Worm (Caenorhabditis elegans) whole organism, L1 larva: Measurements from ENCODE around the gene nhr-43.

Experiments
- F16B12.6 ChIP-seq: fragments of 150-350 bp; optimal IDR thresholded peaks from 2 replicates; lab custom pipeline; 2014; ENCODE audit warnings: missing biosample characterization, missing genetic modification characterization
- aha-1 ChIP-seq: fragments of 150-350 bp; optimal IDR thresholded peaks from 2 replicates; lab custom pipeline; 2014; ENCODE audit warnings: missing biosample characterization, missing genetic modification characterization
- ama-1 ChIP-seq: fragments of 150-350 bp; optimal IDR thresholded peaks from 2 replicates; lab custom pipeline; 2014
- blmp-1 ChIP-seq: fragments of 150-350 bp; optimal IDR thresholded peaks from 2 replicates; lab custom pipeline; 2014; ENCODE audit warnings: missing biosample characterization, missing genetic modification characterization
- ceh-82 ChIP-seq, 3 experiments: fragments of 150-350 bp in 1 of 3; sonication (generic microtip) in 2 of 3; optimal IDR thresholded peaks; 2 replicates each; lab custom pipeline; 2014 to 2017; ENCODE audit warnings: missing biosample characterization in 3 of 3, missing genetic modification characterization in 3 of 3
- dsc-1 ChIP-seq: sonication (generic microtip); optimal IDR thresholded peaks from 2 replicates; lab custom pipeline; 2016; ENCODE audit warnings: mild to moderate bottlenecking, missing genetic modification characterization, missing compliant biosample characterization
- efl-1 ChIP-seq, 4 experiments: fragments of 150-350 bp; optimal IDR thresholded peaks in 3 of 4; peaks in 1 of 4; 1 replicate in 1 of 4; 2 replicates in 3 of 4; lab custom pipeline; 2014; ENCODE audit warnings: missing biosample characterization in 2 of 4, missing genetic modification characterization in 2 of 4, missing genetic modification reagents in 2 of 4
- egl-13 ChIP-seq: sonication (generic microtip); optimal IDR thresholded peaks from 2 replicates; lab custom pipeline; 2016; ENCODE audit warnings: missing genotype, missing genetic modification reagents, missing genetic modification characterization, missing compliant biosample characterization
- elt-2 ChIP-seq: sonication (generic microtip); optimal IDR thresholded peaks from 2 replicates; lab custom pipeline; 2016; ENCODE audit warnings: missing genetic modification characterization, mild to moderate bottlenecking, inconsistent platforms, missing compliant biosample characterization, missing genetic modification reagents
- ets-5 ChIP-seq: fragments of 200-800 bp; sonication (Bioruptor generic); IDR thresholded peaks from 2 replicates; pipeline ENCODE4 v1.3.6; 2022; ENCODE audit warnings: missing genetic modification characterization, missing compliant biosample characterization
- fkh-8 ChIP-seq: sonication (generic microtip); optimal IDR thresholded peaks from 2 replicates; lab custom pipeline; 2016; ENCODE audit warnings: mild to moderate bottlenecking, missing genetic modification characterization, missing compliant biosample characterization
- grh-1 ChIP-seq: fragments of 200-800 bp; sonication (Bioruptor generic); IDR thresholded peaks from 2 replicates; pipeline ENCODE4 v1.3.6; 2022; ENCODE audit warnings: missing genetic modification reagents, missing genetic modification characterization, missing compliant biosample characterization
- hlh-4 ChIP-seq: sonication (generic microtip); optimal IDR thresholded peaks from 2 replicates; lab custom pipeline; 2016; ENCODE audit warnings: mild to moderate bottlenecking, missing genetic modification characterization, missing compliant biosample characterization
- irx-1 ChIP-seq: sonication (generic microtip); optimal IDR thresholded peaks from 2 replicates; lab custom pipeline; 2016; ENCODE audit warnings: missing genetic modification characterization, missing compliant biosample characterization
- jun-1 ChIP-seq: fragments of 150-350 bp; optimal IDR thresholded peaks from 2 replicates; lab custom pipeline; 2014; ENCODE audit warnings: missing biosample characterization, missing genetic modification reagents, missing genetic modification characterization
- lin-13 ChIP-seq: fragments of 150-350 bp; optimal IDR thresholded peaks from 2 replicates; lab custom pipeline; 2014; ENCODE audit warnings: missing biosample characterization, missing genetic modification reagents, missing genetic modification characterization
- lin-14 ChIP-seq: fragments of 200-800 bp; sonication (Bioruptor generic); optimal IDR thresholded peaks from 2 replicates; lab custom pipeline; 2018; ENCODE audit warnings: mild to moderate bottlenecking, missing genetic modification characterization, moderate library complexity, missing compliant biosample characterization
- lin-35 ChIP-seq, 2 experiments: fragments of 150-350 bp; optimal IDR thresholded peaks; 2 replicates each; lab custom pipeline; 2014; ENCODE audit warnings: missing biosample characterization in 2 of 2, missing genetic modification characterization in 2 of 2, missing genetic modification reagents in 2 of 2
- lin-39 ChIP-seq: fragments of 150-350 bp; optimal IDR thresholded peaks from 2 replicates; lab custom pipeline; 2014; ENCODE audit warnings: missing biosample characterization, missing genetic modification reagents, missing genetic modification characterization
- lir-3 ChIP-seq: sonication (generic microtip); optimal IDR thresholded peaks from 2 replicates; lab custom pipeline; 2016; ENCODE audit warnings: mild to moderate bottlenecking, missing genetic modification characterization, moderate library complexity, missing compliant biosample characterization; ENCODE audit not compliant: poor library complexity
- mef-2 ChIP-seq: fragments of 150-350 bp; optimal IDR thresholded peaks from 2 replicates; lab custom pipeline; 2014; ENCODE audit warnings: missing biosample characterization, missing genetic modification characterization
- nhr-11 ChIP-seq: fragments of 150-350 bp; optimal IDR thresholded peaks from 2 replicates; lab custom pipeline; 2014; ENCODE audit warnings: missing biosample characterization, missing genetic modification characterization
- nhr-19 ChIP-seq: fragments of 200-800 bp; sonication (Bioruptor generic); conservative IDR thresholded peaks from 2 replicates; pipeline ENCODE4 v1.3.6; 2022; ENCODE audit warnings: missing genetic modification characterization, missing compliant biosample characterization
- nhr-237 ChIP-seq: fragments of 150-350 bp; optimal IDR thresholded peaks from 2 replicates; lab custom pipeline; 2014; ENCODE audit warnings: missing biosample characterization, missing genetic modification characterization
- nhr-28 ChIP-seq: fragments of 150-350 bp; optimal IDR thresholded peaks from 2 replicates; lab custom pipeline; 2014; ENCODE audit warnings: missing biosample characterization, missing genetic modification characterization
- nhr-47 ChIP-seq: sonication (generic microtip); optimal IDR thresholded peaks from 2 replicates; lab custom pipeline; 2016; ENCODE audit warnings: mild to moderate bottlenecking, missing genetic modification characterization, moderate library complexity, missing compliant biosample characterization
- nhr-76 ChIP-seq: sonication (generic microtip); optimal IDR thresholded peaks from 2 replicates; lab custom pipeline; 2017; ENCODE audit warnings: missing biosample characterization, missing genetic modification characterization
- nhr-77 ChIP-seq: fragments of 150-350 bp; optimal IDR thresholded peaks from 2 replicates; lab custom pipeline; 2014; ENCODE audit warnings: missing biosample characterization, missing genetic modification characterization
- nhr-85 ChIP-seq: sonication (generic microtip); peaks from one replicate; lab custom pipeline; 2016; ENCODE audit warnings: missing genetic modification characterization, inconsistent platforms, missing compliant biosample characterization
- nhr-90 ChIP-seq: sonication (generic microtip); optimal IDR thresholded peaks from 2 replicates; lab custom pipeline; 2016; ENCODE audit warnings: mild to moderate bottlenecking, missing genetic modification characterization, missing compliant biosample characterization; ENCODE audit not compliant: poor library complexity
- pqm-1 ChIP-seq: sonication (generic microtip); optimal IDR thresholded peaks from 3 replicates; lab custom pipeline; 2017; ENCODE audit warnings: missing biosample characterization, missing genetic modification characterization
- snu-23 ChIP-seq: sonication (generic microtip); optimal IDR thresholded peaks from 2 replicates; lab custom pipeline; 2016; ENCODE audit warnings: missing genetic modification characterization, missing compliant biosample characterization
- sup-37 ChIP-seq: fragments of 200-800 bp; sonication (Bioruptor generic); optimal IDR thresholded peaks from 2 replicates; lab custom pipeline; 2018; ENCODE audit warnings: mild to moderate bottlenecking, missing genetic modification characterization, missing compliant biosample characterization
- tbx-2 ChIP-seq: sonication (generic microtip); optimal IDR thresholded peaks from 2 replicates; lab custom pipeline; 2016; ENCODE audit warnings: missing genetic modification characterization, missing compliant biosample characterization
- tlp-1 ChIP-seq: fragments of 150-350 bp; optimal IDR thresholded peaks from 2 replicates; lab custom pipeline; 2014; ENCODE audit warnings: missing biosample characterization, missing genetic modification characterization
- unc-62 ChIP-seq: fragments of 150-350 bp; optimal IDR thresholded peaks from 2 replicates; lab custom pipeline; 2014; ENCODE audit warnings: missing biosample characterization, missing genetic modification reagents, missing genetic modification characterization
- unc-86 ChIP-seq: sonication (generic microtip); optimal IDR thresholded peaks from 2 replicates; lab custom pipeline; 2016; ENCODE audit warnings: missing genetic modification characterization, missing compliant biosample characterization
- xbp-1 ChIP-seq: sonication (generic microtip); optimal IDR thresholded peaks from 2 replicates; lab custom pipeline; 2016; ENCODE audit warnings: missing genetic modification characterization, missing compliant biosample characterization
- ztf-11 ChIP-seq, 2 experiments: sonication (generic microtip); optimal IDR thresholded peaks; 2 replicates each; lab custom pipeline; 2016 to 2017; ENCODE audit warnings: missing genetic modification characterization in 2 of 2, missing biosample characterization in 1 of 2, missing compliant biosample characterization in 1 of 2

nhr-43 gene

DNA sequence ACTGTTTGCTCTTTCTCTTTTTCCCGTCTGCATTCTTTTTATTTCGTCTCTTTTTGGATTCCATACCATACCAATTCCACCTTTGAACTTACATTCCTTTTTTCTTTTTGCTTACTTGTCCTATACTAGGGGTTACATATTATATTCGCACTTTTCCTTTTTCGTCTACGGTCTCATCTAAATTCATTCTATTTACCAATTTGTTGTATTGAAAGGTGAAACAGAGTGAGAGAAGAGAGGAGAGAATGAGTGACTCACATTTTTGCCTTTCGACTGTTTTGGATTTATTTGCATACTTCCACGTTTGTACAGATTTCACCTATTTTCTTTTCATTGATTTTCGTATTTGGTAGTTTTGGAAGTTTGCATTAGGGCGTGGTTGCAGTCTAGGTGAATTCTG, 36.0 kb upstream of the nhr-43 start:
- TF ChIP-seq blmp-1 (tag; lab: Kevin White, UChicago): peak; percentile 32
- no peak for TF ChIP-seq irx-1

- no peak for TF ChIP-seq nhr-85 (tag; lab: Kevin White, UChicago)
- no peak for TF ChIP-seq lir-3 (tag; lab: Kevin White, UChicago)
- no peak for TF ChIP-seq lin-13 (GFP tag; lab: Kevin White, UChicago)
- no peak for TF ChIP-seq nhr-237
- TF ChIP-seq nhr-28 (tag; lab: Kevin White, UChicago): no peak
- TF ChIP-seq nhr-19 (GFP tag; lab: Robert Waterston, UW): no peak
- no peak for TF ChIP-seq mef-2
- TF ChIP-seq efl-1 (optimal IDR thresholded peaks at IDR 0.05; lab: Kevin White, UChicago): no peak
- no peak for TF ChIP-seq efl-1 (GFP tag; optimal IDR thresholded peaks at IDR 0.05 in 1 of 2; lab: Kevin White, UChicago)
- TF ChIP-seq aha-1 (tag; lab: Kevin White, UChicago): no peak
- TF ChIP-seq unc-62 (GFP tag; lab: Kevin White, UChicago): no peak
- no peak for TF ChIP-seq ama-1 (lab: Kevin White, UChicago)
- TF ChIP-seq F16B12.6 (tag; lab: Kevin White, UChicago): no peak
- no peak for TF ChIP-seq ceh-82 (tag; optimal IDR thresholded peaks at IDR 0.05; lab: Kevin White, UChicago)
- TF ChIP-seq pqm-1 (tag; lab: Kevin White, UChicago): no peak
- no peak for TF ChIP-seq sup-37 (GFP tag; lab: Kevin White, UChicago)
Observed at ce11 chrIV:11864226-11864625, 35.2 kb upstream of the nhr-43 start, which contains the start of gene trpa-1. TSS of gene trpa-1 (plus strand) at chrIV:11864526.

DNA sequence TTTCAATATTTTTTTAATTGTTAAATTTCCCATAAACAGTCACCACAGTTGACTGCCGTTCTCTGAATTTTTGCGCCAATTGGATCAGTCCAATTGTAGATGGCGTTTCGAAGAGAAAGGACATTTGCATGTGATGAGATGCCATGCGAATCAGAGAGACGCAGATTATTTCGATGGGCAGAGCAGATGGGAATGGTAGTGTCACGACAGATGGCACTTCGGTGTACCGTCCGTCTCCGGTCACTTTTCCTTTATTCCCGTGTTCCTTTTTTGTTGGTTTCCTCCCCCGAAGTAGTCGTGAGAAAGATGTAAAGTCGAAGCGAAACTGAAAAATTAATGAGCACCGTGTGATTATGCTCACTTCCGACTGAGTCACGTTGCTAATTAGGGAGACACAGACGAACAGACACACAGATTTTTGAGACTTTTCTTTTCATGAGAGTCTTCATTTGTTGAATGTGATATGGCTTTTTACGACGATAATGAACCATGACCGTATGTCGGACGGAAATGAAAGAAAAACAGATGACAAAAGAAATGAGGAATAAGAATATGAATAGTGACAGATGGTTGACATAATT, 31.6 kb upstream of the nhr-43 start:
- TF ChIP-seq lin-14 (GFP tag; lab: Kevin White, UChicago): peak; percentile 65
- TF ChIP-seq unc-86 (tag; lab: Kevin White, UChicago): peak; percentile 58
- peak; percentile 20 for TF ChIP-seq nhr-47 (tag; lab: Kevin White, UChicago)
- peak; percentile 29 for TF ChIP-seq fkh-8 (tag; lab: Kevin White, UChicago)
- TF ChIP-seq egl-13 (tag; lab: Kevin White, UChicago): peak; percentile 6
- peak in 1 of 2 experiments; percentile 45 for TF ChIP-seq ztf-11 (tag; optimal IDR thresholded peaks at IDR 0.05; lab: Kevin White, UChicago)
- peak; percentile 73 for TF ChIP-seq dsc-1
- TF ChIP-seq unc-62 (GFP tag; lab: Kevin White, UChicago): no peak
- no peak for TF ChIP-seq nhr-85 (tag; lab: Kevin White, UChicago)

- TF ChIP-seq tbx-2 (no peak), lin-13 (GFP tag; lab: Kevin White, UChicago) (no peak), nhr-11 (no peak), hlh-4 (tag; lab: Kevin White, UChicago) (no peak), lin-39 (tag; lab: Kevin White, UChicago) (no peak), grh-1 (GFP tag; lab: Robert Waterston, UW) (no peak), nhr-237 (no peak), tlp-1 (tag; lab: Kevin White, UChicago) (no peak), nhr-77 (tag; lab: Kevin White, UChicago) (no peak), irx-1 (no peak), elt-2 (tag; lab: Kevin White, UChicago) (no peak), nhr-19 (GFP tag; lab: Robert Waterston, UW) (no peak), ets-5 (GFP tag; lab: Robert Waterston, UW) (no peak), jun-1 (tag; lab: Kevin White, UChicago) (no peak), blmp-1 (tag; lab: Kevin White, UChicago) (no peak), snu-23 (GFP tag; lab: Kevin White, UChicago) (no peak), nhr-76 (tag; lab: Kevin White, UChicago) (no peak), xbp-1 (tag; lab: Kevin White, UChicago) (no peak), nhr-90 (tag; lab: Kevin White, UChicago) (no peak), lin-35 (GFP tag; optimal IDR thresholded peaks at IDR 0.05; lab: Kevin White, UChicago) (no peak)
- TF ChIP-seq, all 84 proteins: peak for 0
Observed at ce11 chrIV:11868452-11868851, 30.9 kb upstream of the nhr-43 start.
